Worm (Caenorhabditis elegans) whole organism, L3 larva: ENCODE measurements around the gene set-19.

Experiments
- egl-27 ChIP-seq: sonication (generic microtip); optimal IDR thresholded peaks from 4 replicates; lab custom pipeline; 2017; ENCODE audit warnings: missing biosample characterization, missing genetic modification reagents, missing genetic modification characterization
- skn-1 ChIP-seq: fragments of 150-350 bp; optimal IDR thresholded peaks from 2 replicates; lab custom pipeline; 2014; ENCODE audit warnings: missing biosample characterization, missing genetic modification characterization
- tbx-2 ChIP-seq: sonication (generic microtip); optimal IDR thresholded peaks from 2 replicates; lab custom pipeline; 2016; ENCODE audit warnings: mild to moderate bottlenecking, missing genetic modification characterization, missing compliant biosample characterization
- unc-62 ChIP-seq: fragments of 150-350 bp; sonication (generic microtip); optimal IDR thresholded peaks from 4 replicates; lab custom pipeline; 2014; ENCODE audit warnings: missing biosample characterization, missing genetic modification reagents, missing genetic modification characterization
- zag-1 ChIP-seq: fragments of 150-350 bp; optimal IDR thresholded peaks from 2 replicates; lab custom pipeline; 2014; ENCODE audit warnings: missing biosample characterization, missing genetic modification characterization

DNA sequence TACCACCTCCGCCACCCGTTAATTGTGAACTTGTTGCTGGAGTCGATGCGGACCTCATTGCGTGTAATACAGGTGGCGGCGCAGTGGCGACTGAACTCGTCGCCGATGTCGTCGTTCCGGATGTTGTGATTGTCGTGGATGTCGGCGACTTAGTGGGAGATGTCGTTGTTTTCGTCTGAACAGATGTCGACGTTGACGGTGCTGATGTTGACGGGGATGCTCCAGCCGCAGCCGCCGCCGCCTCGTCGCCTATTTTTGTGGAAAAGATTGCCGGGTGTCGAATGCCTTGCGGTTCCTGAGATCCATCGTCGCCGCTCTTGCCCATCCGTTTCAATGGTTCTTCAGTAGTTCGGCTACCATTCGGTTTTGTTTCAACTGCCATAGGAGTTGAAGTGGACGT is 40.9 kb upstream of the set-19 start:
- TF ChIP-seq unc-62 (no peak), zag-1 (tag; lab: Kevin White, UChicago) (no peak), skn-1 (tag; lab: Kevin White, UChicago) (no peak), tbx-2 (no peak), egl-27 (tag; lab: Kevin White, UChicago) (no peak)
